Worm (Caenorhabditis elegans): ENCODE data around the gene fipr-13.

The fipr-13 gene

ce11 chrV:10051855-10052254 is 12.5 kb upstream of the fipr-13 start, which contains the start of gene str-118:
str-118 (plus strand) TSS chrV:10052155.
- no peak for TF ChIP-seq unc-62 (GFP tag; optimal IDR thresholded peaks at IDR 0.05)

- no peak for TF ChIP-seq unc-62 (GFP tag; optimal IDR thresholded peaks at IDR 0.05)
Measured at ce11 chrV:10054872-10055271, 9.4 kb upstream of the fipr-13 start, which contains the start of gene yif-1. yif-1 (minus strand) TSS chrV:10054913.

ce11 chrV:10058748-10059147 is 5.6 kb upstream of the fipr-13 start:
- no peak for TF ChIP-seq unc-62 (GFP tag; optimal IDR thresholded peaks at IDR 0.05)

ce11 chrV:10060039-10060438 is 4.3 kb upstream of the fipr-13 start:
- TF ChIP-seq unc-62 (GFP tag; optimal IDR thresholded peaks at IDR 0.05) = no peak

- no peak for TF ChIP-seq unc-62 (GFP tag; optimal IDR thresholded peaks at IDR 0.05)
Measured at ce11 chrV:10065679-10066078, 1.4 kb downstream of the fipr-13 start.

ce11 chrV:10066769-10067168 is 2.4 kb downstream of the fipr-13 start, which contains the start of gene npr-39:
npr-39 (plus strand) TSS chrV:10067069.
- TF ChIP-seq unc-62 (GFP tag; optimal IDR thresholded peaks at IDR 0.05) = no peak

- TF ChIP-seq unc-62 (GFP tag; optimal IDR thresholded peaks at IDR 0.05) = no peak
Measured at ce11 chrV:10070541-10070940, 6.2 kb downstream of the fipr-13 start, which contains the start of gene nhr-192. nhr-192 (minus strand) TSS chrV:10070641.

ce11 chrV:10072721-10073120 is 8.4 kb downstream of the fipr-13 start:
- no peak for TF ChIP-seq unc-62 (GFP tag; optimal IDR thresholded peaks at IDR 0.05)

- no peak for TF ChIP-seq unc-62 (GFP tag; optimal IDR thresholded peaks at IDR 0.05)
Measured at ce11 chrV:10073793-10074192, 9.5 kb downstream of the fipr-13 start, which contains the start of gene F57A8.6. F57A8.6 (minus strand) TSS chrV:10073893.

ce11 chrV:10075441-10075840 is 11.1 kb downstream of the fipr-13 start, which contains the start of gene F57A8.7:
F57A8.7 (plus strand) TSS chrV:10075741.
- no peak for TF ChIP-seq unc-62 (GFP tag; optimal IDR thresholded peaks at IDR 0.05)

- no peak for TF ChIP-seq unc-62 (GFP tag; optimal IDR thresholded peaks at IDR 0.05)
Measured at ce11 chrV:10078244-10078643, 13.9 kb downstream of the fipr-13 start, which contains the start of gene R04B5.1. R04B5.1 (minus strand) TSS chrV:10078344.

- TF ChIP-seq unc-62 (GFP tag; optimal IDR thresholded peaks at IDR 0.05) = no peak
Measured at ce11 chrV:10080905-10081304, 16.6 kb downstream of the fipr-13 start.

ce11 chrV:10081636-10082035 is 17.3 kb downstream of the fipr-13 start, which contains the start of gene nhr-205:
nhr-205 (minus strand) TSS chrV:10081776.
- no peak for TF ChIP-seq unc-62 (GFP tag; optimal IDR thresholded peaks at IDR 0.05)

ce11 chrV:10083999-10084468 is 19.7 kb downstream of the fipr-13 start, which contains the start of gene nhr-12:
nhr-12 (minus strand) TSS chrV:10084049.
- no peak for TF ChIP-seq unc-62 (GFP tag; optimal IDR thresholded peaks at IDR 0.05)

ce11 chrV:10084864-10085263 is 20.5 kb downstream of the fipr-13 start, which contains the start of gene R04B5.6:
R04B5.6 (plus strand) TSS chrV:10085164.
- no peak for TF ChIP-seq unc-62 (GFP tag; optimal IDR thresholded peaks at IDR 0.05)

ce11 chrV:10086141-10086540 is 21.8 kb downstream of the fipr-13 start:
- no peak for TF ChIP-seq unc-62 (GFP tag; optimal IDR thresholded peaks at IDR 0.05)

- TF ChIP-seq unc-62 (GFP tag; optimal IDR thresholded peaks at IDR 0.05) = no peak
Measured at ce11 chrV:10087103-10087502, 22.8 kb downstream of the fipr-13 start, which contains the start of gene R04B5.5. R04B5.5 (plus strand) TSS chrV:10087480.
